Worm (Caenorhabditis elegans): Measurements from ENCODE around the gene vit-4.
A peak's percentile ranks its signal among the peaks of the same experiment; 100 is the strongest.

The vit-4 gene

ce11 chrX:3540861-3541260 lies 22.9 kb downstream of the vit-4 start:
- peak; percentile 50; the same call in 1 of the 2 replicates for TF ChIP-seq tab-1 (GFP tag; IDR thresholded peaks at IDR 0.05)
- 0 out of 2 replicates have a peak, but pooled peaks have one; percentile 43 for TF ChIP-seq flt-1 (GFP tag; IDR thresholded peaks at IDR 0.05)
- peak; percentile 27 for TF ChIP-seq cog-1 (tag; optimal IDR thresholded peaks at IDR 0.05)
- no peak for TF ChIP-seq ztf-29 (GFP tag; IDR thresholded peaks at IDR 0.05)

ce11 chrX:3538067-3538466 lies 25.7 kb downstream of the vit-4 start:
- TF ChIP-seq klf-2 (GFP tag; conservative IDR thresholded peaks at IDR 0.05) (no peak), ref-1 (GFP tag; conservative IDR thresholded peaks at IDR 0.05) (no peak), tab-1 (GFP tag; IDR thresholded peaks at IDR 0.05) (no peak), cog-1 (tag; optimal IDR thresholded peaks at IDR 0.05) (no peak), med-1 (GFP tag; optimal IDR thresholded peaks at IDR 0.05; ENCODE audit: insufficient read depth) (no peak), T22C8.4 (GFP tag; IDR thresholded peaks at IDR 0.05) (no peak), ztf-29 (GFP tag; IDR thresholded peaks at IDR 0.05) (no peak), ztf-23 (GFP tag; IDR thresholded peaks at IDR 0.05) (no peak), flt-1 (GFP tag; IDR thresholded peaks at IDR 0.05) (no peak)

DNA sequence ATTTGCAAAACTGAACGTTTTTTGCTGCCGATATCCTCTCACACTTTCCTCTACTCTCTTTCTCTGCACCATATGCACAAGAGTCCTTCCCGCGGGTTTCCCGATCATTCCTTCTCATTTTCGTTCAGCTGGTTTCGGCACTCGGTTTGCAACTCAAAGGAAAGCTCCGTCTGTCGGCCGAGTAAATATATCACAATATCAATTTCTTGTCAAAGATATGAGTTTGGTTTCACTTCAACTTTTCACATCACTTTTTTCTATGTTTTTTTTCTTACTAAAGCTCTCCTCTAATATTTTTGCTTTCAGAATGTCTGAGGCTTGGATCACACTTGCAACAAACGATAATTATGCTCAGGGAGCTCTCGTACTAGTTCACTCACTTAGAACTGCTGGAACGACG lies 26.4 kb downstream of the vit-4 start, which contains the start of gene gyg-1:
Gene gyg-1, plus strand, starts transcription at position 301 of the 400 bp plus-strand sequence.
- TF ChIP-seq tab-1 (GFP tag; IDR thresholded peaks at IDR 0.05): no peak
- TF ChIP-seq cog-1 (tag; optimal IDR thresholded peaks at IDR 0.05): no peak
- TF ChIP-seq T22C8.4 (GFP tag; IDR thresholded peaks at IDR 0.05): no peak
- TF ChIP-seq klf-2 (GFP tag; conservative IDR thresholded peaks at IDR 0.05): no peak
- TF ChIP-seq flt-1 (GFP tag; IDR thresholded peaks at IDR 0.05): no peak

DNA sequence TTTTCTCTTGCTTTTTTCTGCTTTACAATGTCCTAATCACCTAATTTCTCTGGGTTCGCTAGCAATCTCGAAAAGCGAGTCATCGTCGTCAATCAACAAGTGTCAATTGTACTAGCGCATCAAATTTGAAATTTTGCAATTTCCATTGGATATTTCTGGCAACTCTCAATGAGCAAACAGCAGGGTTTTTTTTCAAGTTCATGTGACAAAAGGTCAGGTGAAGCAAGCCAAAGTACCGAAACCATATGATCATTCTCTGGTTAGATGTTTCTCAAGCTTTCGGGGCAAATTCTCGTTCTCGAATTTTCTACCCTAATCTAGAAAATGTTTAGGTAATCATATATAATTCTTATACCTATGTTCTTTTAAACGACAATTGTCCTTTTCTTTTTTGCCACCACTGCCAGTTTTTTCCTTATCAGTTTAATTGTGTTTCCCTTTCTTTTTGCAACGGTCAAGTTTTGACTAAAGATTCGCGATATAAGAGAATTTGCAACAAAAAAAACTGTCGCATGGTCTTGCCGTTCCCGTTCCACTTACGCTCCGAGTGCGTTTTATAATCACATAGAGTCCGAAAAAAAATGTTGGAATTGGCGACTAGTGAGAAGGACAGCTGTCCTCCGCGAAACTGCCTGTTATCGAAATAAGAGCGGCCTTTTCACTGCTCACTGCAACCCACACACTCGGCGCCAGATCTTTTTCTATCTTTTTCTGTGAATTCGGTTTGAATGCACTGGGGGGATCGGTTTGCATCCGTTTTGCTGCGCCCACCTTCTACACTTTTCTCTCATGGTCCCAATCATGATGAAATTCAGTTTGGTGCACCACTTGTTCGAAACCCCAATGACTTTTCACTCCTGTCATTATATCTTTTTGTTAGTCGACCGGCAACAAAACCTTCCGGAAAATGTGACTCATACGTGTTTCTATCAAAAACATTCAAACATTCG lies 27.2 kb downstream of the vit-4 start:
- TF ChIP-seq tab-1 (GFP tag; IDR thresholded peaks at IDR 0.05): no peak
- no peak for TF ChIP-seq ztf-23 (GFP tag; IDR thresholded peaks at IDR 0.05)
- TF ChIP-seq klf-2 (GFP tag; conservative IDR thresholded peaks at IDR 0.05): no peak
- no peak for TF ChIP-seq cog-1 (tag; optimal IDR thresholded peaks at IDR 0.05)
- TF ChIP-seq med-1 (GFP tag; optimal IDR thresholded peaks at IDR 0.05; ENCODE audit: insufficient read depth): no peak
- TF ChIP-seq ref-1 (GFP tag; conservative IDR thresholded peaks at IDR 0.05): no peak
- TF ChIP-seq flt-1 (GFP tag; IDR thresholded peaks at IDR 0.05): no peak
- TF ChIP-seq T22C8.4 (GFP tag; IDR thresholded peaks at IDR 0.05): no peak

- TF ChIP-seq flt-1 (GFP tag; IDR thresholded peaks at IDR 0.05) (no peak), tab-1 (GFP tag; IDR thresholded peaks at IDR 0.05) (no peak), T22C8.4 (GFP tag; IDR thresholded peaks at IDR 0.05) (no peak), ztf-23 (GFP tag; IDR thresholded peaks at IDR 0.05) (no peak), klf-2 (GFP tag; conservative IDR thresholded peaks at IDR 0.05) (no peak), ref-1 (GFP tag; conservative IDR thresholded peaks at IDR 0.05) (no peak), cog-1 (tag; optimal IDR thresholded peaks at IDR 0.05) (no peak)
These were observed 28.3 kb downstream of the vit-4 start for ce11 chrX:3535505-3535904.

ce11 chrX:3534218-3534617 lies 29.5 kb downstream of the vit-4 start:
- TF ChIP-seq cog-1 (tag; optimal IDR thresholded peaks at IDR 0.05): no peak
- TF ChIP-seq ref-1 (GFP tag; conservative IDR thresholded peaks at IDR 0.05): no peak
- no peak for TF ChIP-seq ztf-23 (GFP tag; IDR thresholded peaks at IDR 0.05)
- no peak for TF ChIP-seq flt-1 (GFP tag; IDR thresholded peaks at IDR 0.05)

DNA sequence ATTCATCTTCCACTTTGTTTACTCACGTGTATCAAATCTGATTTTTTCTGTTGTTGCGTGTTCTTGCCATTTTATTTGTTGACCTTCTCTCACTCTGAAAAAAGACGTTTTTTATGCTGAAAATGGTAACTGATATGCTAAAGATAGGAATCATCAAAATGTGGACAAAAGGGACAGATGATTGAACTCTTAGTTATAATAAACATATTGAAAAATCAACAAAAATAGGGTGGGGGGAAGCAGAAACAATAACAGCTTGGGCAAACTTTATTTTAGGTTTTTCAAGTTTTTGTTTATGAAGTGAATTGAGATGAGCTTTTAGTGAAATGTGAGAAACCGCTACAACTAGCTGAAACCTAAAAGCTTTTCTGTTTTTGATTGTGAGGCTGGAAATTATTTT lies 30.8 kb downstream of the vit-4 start, which contains the start of gene F56B6.6:
Gene F56B6.6, minus strand, starts transcription at position 101 of the 400 bp plus-strand sequence.
- TF ChIP-seq med-1 (GFP tag; optimal IDR thresholded peaks at IDR 0.05; ENCODE audit: insufficient read depth): no peak
- no peak for TF ChIP-seq flt-1 (GFP tag; IDR thresholded peaks at IDR 0.05)
- TF ChIP-seq T22C8.4 (GFP tag; IDR thresholded peaks at IDR 0.05): no peak
- no peak for TF ChIP-seq ref-1 (GFP tag; conservative IDR thresholded peaks at IDR 0.05)
- TF ChIP-seq cog-1 (tag; optimal IDR thresholded peaks at IDR 0.05): no peak
- TF ChIP-seq tab-1 (GFP tag; IDR thresholded peaks at IDR 0.05): no peak
- no peak for TF ChIP-seq ztf-23 (GFP tag; IDR thresholded peaks at IDR 0.05)
- TF ChIP-seq ztf-29 (GFP tag; IDR thresholded peaks at IDR 0.05): no peak
- TF ChIP-seq klf-2 (GFP tag; conservative IDR thresholded peaks at IDR 0.05): no peak

ce11 chrX:3526712-3527111 lies 37.1 kb downstream of the vit-4 start:
- TF ChIP-seq flt-1 (GFP tag; IDR thresholded peaks at IDR 0.05) (no peak), cog-1 (tag; optimal IDR thresholded peaks at IDR 0.05) (no peak), klf-2 (GFP tag; conservative IDR thresholded peaks at IDR 0.05) (no peak), ztf-23 (GFP tag; IDR thresholded peaks at IDR 0.05) (no peak), ztf-29 (GFP tag; IDR thresholded peaks at IDR 0.05) (no peak), T22C8.4 (GFP tag; IDR thresholded peaks at IDR 0.05) (no peak), ref-1 (GFP tag; conservative IDR thresholded peaks at IDR 0.05) (no peak), med-1 (GFP tag; optimal IDR thresholded peaks at IDR 0.05; ENCODE audit: insufficient read depth) (no peak), tab-1 (GFP tag; IDR thresholded peaks at IDR 0.05) (no peak)

ce11 chrX:3518494-3518893 lies 45.3 kb downstream of the vit-4 start, which contains the start of gene npr-16:
TSS of gene npr-16 (plus strand) at chrX:3518794.
- TF ChIP-seq cog-1 (tag; optimal IDR thresholded peaks at IDR 0.05): no peak
- TF ChIP-seq tab-1 (GFP tag; IDR thresholded peaks at IDR 0.05): no peak
- TF ChIP-seq ref-1 (GFP tag; conservative IDR thresholded peaks at IDR 0.05): no peak
- TF ChIP-seq ztf-29 (GFP tag; IDR thresholded peaks at IDR 0.05): no peak
- no peak for TF ChIP-seq klf-2 (GFP tag; conservative IDR thresholded peaks at IDR 0.05)
- TF ChIP-seq T22C8.4 (GFP tag; IDR thresholded peaks at IDR 0.05): no peak
- TF ChIP-seq flt-1 (GFP tag; IDR thresholded peaks at IDR 0.05): no peak
- no peak for TF ChIP-seq med-1 (GFP tag; optimal IDR thresholded peaks at IDR 0.05; ENCODE audit: insufficient read depth)
- TF ChIP-seq ztf-23 (GFP tag; IDR thresholded peaks at IDR 0.05): no peak

ce11 chrX:3517141-3517540 lies 46.6 kb downstream of the vit-4 start:
- no peak for TF ChIP-seq klf-2 (GFP tag; conservative IDR thresholded peaks at IDR 0.05)
- no peak for TF ChIP-seq med-1 (GFP tag; optimal IDR thresholded peaks at IDR 0.05; ENCODE audit: insufficient read depth)
- no peak for TF ChIP-seq ztf-23 (GFP tag; IDR thresholded peaks at IDR 0.05)
- TF ChIP-seq cog-1 (tag; optimal IDR thresholded peaks at IDR 0.05): no peak
- TF ChIP-seq tab-1 (GFP tag; IDR thresholded peaks at IDR 0.05): no peak
- no peak for TF ChIP-seq T22C8.4 (GFP tag; IDR thresholded peaks at IDR 0.05)
- TF ChIP-seq ztf-29 (GFP tag; IDR thresholded peaks at IDR 0.05): no peak
- TF ChIP-seq flt-1 (GFP tag; IDR thresholded peaks at IDR 0.05): no peak
- TF ChIP-seq ref-1 (GFP tag; conservative IDR thresholded peaks at IDR 0.05): no peak
